Worm (Caenorhabditis elegans): Measurements from ENCODE around the gene spp-5.

Gene spp-5

ce11 chrX:7340394-7340793 lies 20.2 kb upstream of the spp-5 start (continued):
- TF ChIP-seq sptf-1 (tag; optimal IDR thresholded peaks at IDR 0.05) = no peak
- TF ChIP-seq mep-1 (tag; optimal IDR thresholded peaks at IDR 0.05) = peak; percentile 43
- TF ChIP-seq sox-4 (tag; optimal IDR thresholded peaks at IDR 0.05) = no peak
- no peak for TF ChIP-seq hlh-4 (tag; optimal IDR thresholded peaks at IDR 0.05)
- no peak for TF ChIP-seq mab-9 (GFP tag; IDR thresholded peaks at IDR 0.05)
- no peak for TF ChIP-seq egl-27 (tag; optimal IDR thresholded peaks at IDR 0.05)
- TF ChIP-seq ztf-4 (tag; optimal IDR thresholded peaks at IDR 0.05) = no peak
- peak in 1 of 6 experiments; percentile 3 for TF ChIP-seq elt-3 (tag; optimal IDR thresholded peaks at IDR 0.05)
- TF ChIP-seq ztf-11 (tag; optimal IDR thresholded peaks at IDR 0.05) = no peak
- TF ChIP-seq ama-1 (optimal IDR thresholded peaks at IDR 0.05) = no peak
- no peak for TF ChIP-seq nhr-19 (GFP tag; conservative IDR thresholded peaks at IDR 0.05)
- no peak for TF ChIP-seq zip-4 (GFP tag; optimal IDR thresholded peaks at IDR 0.05)
- TF ChIP-seq lir-3 (tag; optimal IDR thresholded peaks at IDR 0.05; ENCODE audit: poor library complexity) = no peak
- no peak for TF ChIP-seq nhr-237 (tag; optimal IDR thresholded peaks at IDR 0.05)
- TF ChIP-seq lsy-2 (tag; optimal IDR thresholded peaks at IDR 0.05) = peak in 1 of 2 experiments; percentile 10
- TF ChIP-seq lin-15B (tag; optimal IDR thresholded peaks at IDR 0.05) = no peak
- TF ChIP-seq nhr-12 (tag; optimal IDR thresholded peaks at IDR 0.05) = no peak
- TF ChIP-seq nhr-85 (tag) = no peak
- no peak for TF ChIP-seq aha-1 (tag; optimal IDR thresholded peaks at IDR 0.05)
- no peak for TF ChIP-seq nhr-71 (tag; optimal IDR thresholded peaks at IDR 0.05)
- no peak for TF ChIP-seq fkh-8 (tag; optimal IDR thresholded peaks at IDR 0.05)
- TF ChIP-seq unc-98 (GFP tag; IDR thresholded peaks at IDR 0.05) = no peak
- no peak for TF ChIP-seq C34B4.2 (tag; optimal IDR thresholded peaks at IDR 0.05)
- TF ChIP-seq ceh-90 (tag; optimal IDR thresholded peaks at IDR 0.05) = no peak
- no peak for TF ChIP-seq C04F5.9 (tag; optimal IDR thresholded peaks at IDR 0.05)
- no peak for TF ChIP-seq dsc-1 (tag; optimal IDR thresholded peaks at IDR 0.05)
- TF ChIP-seq skn-1 (tag; optimal IDR thresholded peaks at IDR 0.05) = no peak
- no peak for TF ChIP-seq isw-1 (GFP tag; IDR thresholded peaks at IDR 0.05)
- no peak for TF ChIP-seq ets-5 (GFP tag; IDR thresholded peaks at IDR 0.05)
- peak; percentile 14 for TF ChIP-seq xbp-1 (tag; optimal IDR thresholded peaks at IDR 0.05)
- TF ChIP-seq pqm-1 (tag; optimal IDR thresholded peaks at IDR 0.05) = no peak
- TF ChIP-seq rnt-1 (tag; optimal IDR thresholded peaks at IDR 0.05) = no peak
- TF ChIP-seq nhr-77 (tag; optimal IDR thresholded peaks at IDR 0.05) = no peak
- TF ChIP-seq nhr-84 (tag; optimal IDR thresholded peaks at IDR 0.05) = no peak
- TF ChIP-seq nhr-76 (tag; optimal IDR thresholded peaks at IDR 0.05) = no peak
- TF ChIP-seq ceh-82 (tag; optimal IDR thresholded peaks at IDR 0.05) = no peak
- no peak for TF ChIP-seq hlh-17 (GFP tag; optimal IDR thresholded peaks at IDR 0.05; ENCODE audit: borderline replicate concordance)
- no peak for TF ChIP-seq lin-13 (GFP tag; optimal IDR thresholded peaks at IDR 0.05)
- no peak for TF ChIP-seq unc-62 (GFP tag; optimal IDR thresholded peaks at IDR 0.05)
- TF ChIP-seq swsn-7 (tag; optimal IDR thresholded peaks at IDR 0.05) = peak; percentile 24
- peak; percentile 2 to 42 (median 28) for TF ChIP-seq dpl-1 (GFP tag; optimal IDR thresholded peaks at IDR 0.05)
- TF ChIP-seq efl-3 (GFP tag; optimal IDR thresholded peaks at IDR 0.05) = no peak
- no peak for TF ChIP-seq pax-3 (tag; optimal IDR thresholded peaks at IDR 0.05)
- TF ChIP-seq ceh-88 (GFP tag; IDR thresholded peaks at IDR 0.05) = no peak
- no peak for TF ChIP-seq lin-39 (tag; optimal IDR thresholded peaks at IDR 0.05)
- TF ChIP-seq vab-15 (tag; optimal IDR thresholded peaks at IDR 0.05) = no peak
